Fruit fly (Drosophila melanogaster): ENCODE results near the gene klar.
A peak's percentile ranks its signal among the peaks of the same experiment; 100 is the strongest.

The klar gene

DNA sequence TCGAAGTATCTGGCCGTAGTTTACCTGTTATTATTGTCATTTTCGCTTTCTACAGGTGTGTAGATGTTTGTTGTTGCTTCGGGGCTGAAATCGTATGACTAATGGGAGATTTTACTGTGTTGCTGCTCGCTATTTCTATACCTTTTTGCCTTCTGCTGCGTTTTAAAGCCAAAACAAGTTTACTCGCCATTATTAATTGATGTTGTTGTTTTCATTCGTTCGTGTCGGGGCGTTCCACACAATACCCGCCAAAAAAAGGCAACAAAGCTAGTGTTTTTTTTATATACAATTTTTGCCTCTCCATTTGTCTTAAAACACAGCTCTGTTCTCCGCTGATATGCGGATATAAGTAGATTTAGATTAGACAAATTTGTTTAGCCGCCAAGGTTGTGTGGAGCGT lies 14.9 kb upstream of the klar start:
- TF ChIP-seq fkh (GFP tag; optimal IDR thresholded peaks at IDR 0.05) (peak; percentile 24), CG8119 (GFP tag; IDR thresholded peaks at IDR 0.05) (no peak), CG11294 (GFP tag; IDR thresholded peaks at IDR 0.05) (no peak)

DNA sequence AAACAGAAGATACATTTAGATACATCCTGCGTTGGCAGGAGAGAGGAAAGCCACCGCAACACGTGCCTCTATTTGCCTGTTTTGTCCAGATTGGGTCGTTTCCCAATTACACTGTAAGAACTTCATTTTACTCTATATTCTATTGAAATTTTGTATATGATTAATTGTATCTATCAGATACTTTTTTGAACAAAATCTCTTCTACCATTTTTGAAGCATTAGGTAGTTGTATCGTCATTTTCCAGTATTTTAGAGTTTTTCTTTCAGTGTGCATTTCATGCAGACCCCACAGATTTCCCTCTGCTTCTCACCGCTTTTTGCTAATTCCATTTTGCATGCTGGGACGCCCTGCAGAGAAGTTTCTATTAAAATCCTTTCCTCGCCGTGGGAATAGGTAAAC lies 14.2 kb upstream of the klar start:
- TF ChIP-seq CG9139 (GFP tag; optimal IDR thresholded peaks at IDR 0.05) (no peak), CG8319 (GFP tag; optimal IDR thresholded peaks at IDR 0.05) (no peak), esn (GFP tag; optimal IDR thresholded peaks at IDR 0.05) (peak; percentile 61), pdm3 (GFP tag; optimal IDR thresholded peaks at IDR 0.05) (peak; percentile 62), CG34406 (GFP tag; optimal IDR thresholded peaks at IDR 0.05) (no peak), salr (GFP tag; optimal IDR thresholded peaks at IDR 0.05) (peak in 1 of 2 experiments; percentile 58), CG7368 (GFP tag; optimal IDR thresholded peaks at IDR 0.05) (peak; percentile 2), CG31627 (GFP tag; optimal IDR thresholded peaks at IDR 0.05) (peak; percentile 29), CG11762 (GFP tag; optimal IDR thresholded peaks at IDR 0.05; ENCODE audit: insufficient read depth) (peak; percentile 54), svp (GFP tag) (peak; percentile 54), CG6854 (GFP tag; optimal IDR thresholded peaks at IDR 0.05) (no peak), CG3032 (tag; optimal IDR thresholded peaks at IDR 0.05) (peak; percentile 39), CG10631 (GFP tag; optimal IDR thresholded peaks at IDR 0.05) (peak; percentile 67), Sox14 (GFP tag; optimal IDR thresholded peaks at IDR 0.05) (peak; percentile 55), Eip93F (GFP tag; optimal IDR thresholded peaks at IDR 0.05) (no peak), fkh (GFP tag; optimal IDR thresholded peaks at IDR 0.05) (no peak), CG10669 (GFP tag; optimal IDR thresholded peaks at IDR 0.05) (peak; percentile 32), eg (GFP tag; IDR thresholded peaks at IDR 0.05) (peak; percentile 83), Eip75B (GFP tag; optimal IDR thresholded peaks at IDR 0.05) (peak; percentile 65), Met (GFP tag; optimal IDR thresholded peaks at IDR 0.05) (peak; percentile 49), Sox102F (GFP tag; optimal IDR thresholded peaks at IDR 0.05) (peak; percentile 35), net (GFP tag; optimal IDR thresholded peaks at IDR 0.05) (peak; percentile 11), OdsH (GFP tag; optimal IDR thresholded peaks at IDR 0.05) (peak; percentile 67), CG8632 (GFP tag; optimal IDR thresholded peaks at IDR 0.05) (peak; percentile 16), Smox (GFP tag; optimal IDR thresholded peaks at IDR 0.05) (peak; percentile 35), CG6808 (GFP tag; optimal IDR thresholded peaks at IDR 0.05) (no peak), Gug (GFP tag; IDR thresholded peaks at IDR 0.05) (peak; percentile 76), dsx (GFP tag; optimal IDR thresholded peaks at IDR 0.05; ENCODE audit: poor library complexity, severe bottlenecking) (no peak), CG1621 (tag; optimal IDR thresholded peaks at IDR 0.05) (no peak), Eip78C (GFP tag) (peak; percentile 82), vri (GFP tag; optimal IDR thresholded peaks at IDR 0.05) (peak; percentile 13), CG11294 (GFP tag; IDR thresholded peaks at IDR 0.05) (peak; percentile 57; the same call in 1 of the 2 replicates), achi (GFP tag; optimal IDR thresholded peaks at IDR 0.05) (peak; percentile 65), CG32006 (GFP tag; optimal IDR thresholded peaks at IDR 0.05) (peak; percentile 82), Hr39 (GFP tag; optimal IDR thresholded peaks at IDR 0.05) (peak; percentile 23), spab (GFP tag; optimal IDR thresholded peaks at IDR 0.05) (peak; percentile 37), CG15336 (GFP tag; IDR thresholded peaks at IDR 0.05) (peak; percentile 71), Lpt (GFP tag; optimal IDR thresholded peaks at IDR 0.05) (peak; percentile 42), Blimp-1 (GFP tag; optimal IDR thresholded peaks at IDR 0.05) (no peak), Hr38 (GFP tag; optimal IDR thresholded peaks at IDR 0.05) (no peak), CG3919 (GFP tag; optimal IDR thresholded peaks at IDR 0.05) (peak; percentile 64), dac (GFP tag; optimal IDR thresholded peaks at IDR 0.05) (peak; percentile 35), ss (GFP tag; optimal IDR thresholded peaks at IDR 0.05) (no peak), Hr4 (GFP tag; optimal IDR thresholded peaks at IDR 0.05) (peak; percentile 75), CG8119 (GFP tag; IDR thresholded peaks at IDR 0.05) (peak; percentile 79), CG4318 (GFP tag; optimal IDR thresholded peaks at IDR 0.05) (peak; percentile 55), CG6276 (GFP tag; optimal IDR thresholded peaks at IDR 0.05) (peak; percentile 30), fd59A (GFP tag; optimal IDR thresholded peaks at IDR 0.05) (peak; percentile 30), CG11902 (GFP tag; optimal IDR thresholded peaks at IDR 0.05) (no peak)

Data from whole organism, prepupa.